Fruit fly (Drosophila melanogaster) S2 (cell line): Measurements from ENCODE around the gene CG1146.

Experiments
- CG8478 ChIP-seq: fragments of >200 bp; optimal IDR thresholded peaks from 2 replicates; lab custom pipeline; 2018
- CTCF ChIP-seq, 2 experiments: fragments of >200 bp; optimal IDR thresholded peaks; 2 replicates each; lab custom pipeline; 2018

dm6 chr3L:2541361-2541760 lies 52.8 kb downstream of the CG1146 start:
- TF ChIP-seq CTCF (optimal IDR thresholded peaks at IDR 0.05; lab: Kevin White, UChicago): no peak
- no peak for TF ChIP-seq CG8478 (lab: Kevin White, UChicago)
